Worm (Caenorhabditis elegans) whole organism, mixed stage, embryonic: ENCODE data around the gene srh-63.

Source experiments
- flh-1 ChIP-seq: fragments of 200-800 bp; sonication (Bioruptor generic); optimal IDR thresholded peaks from 2 replicates; lab custom pipeline; 2018; ENCODE audit warnings: mild to moderate bottlenecking, missing genetic modification characterization, moderate library complexity, missing compliant biosample characterization
- mep-1 ChIP-seq: fragments of 150-350 bp; optimal IDR thresholded peaks from 2 replicates; lab custom pipeline; 2017; ENCODE audit warnings: missing biosample characterization, missing genetic modification reagents, missing genetic modification characterization, inconsistent platforms
- snpc-4 ChIP-seq: fragments of 150-350 bp; optimal IDR thresholded peaks from 2 replicates; lab custom pipeline; 2014; ENCODE audit warnings: missing biosample characterization, missing genetic modification characterization
- zip-8 ChIP-seq: fragments of 150-350 bp; optimal IDR thresholded peaks from 2 replicates; lab custom pipeline; 2014; ENCODE audit warnings: missing biosample characterization, missing genetic modification characterization

- no peak for TF ChIP-seq snpc-4 (tag; lab: Kevin White, UChicago)
- TF ChIP-seq zip-8 = no peak
- no peak for TF ChIP-seq mep-1
- TF ChIP-seq flh-1 = no peak
Observed at ce11 chrIV:14562649-14563268, 39.1 kb downstream of the srh-63 start.
